Worm (Caenorhabditis elegans): ENCODE measurements around the gene R07E5.5.
A peak's percentile ranks its signal among the peaks of the same experiment; 100 is the strongest.

Gene R07E5.5

ce11 chrIII:4397115-4397514 is at the start of gene R07E5.5:
Gene R07E5.5 (plus strand): TSS chrIII:4397415.
- no peak for TF ChIP-seq ets-5 (GFP tag; IDR thresholded peaks at IDR 0.05)
- TF ChIP-seq jun-1 (tag; optimal IDR thresholded peaks at IDR 0.05): no peak
- TF ChIP-seq xbp-1 (tag; optimal IDR thresholded peaks at IDR 0.05): no peak
- no peak for TF ChIP-seq lin-39 (tag; optimal IDR thresholded peaks at IDR 0.05)
- no peak for TF ChIP-seq nhr-71 (tag; optimal IDR thresholded peaks at IDR 0.05)
- TF ChIP-seq ceh-82 (tag; optimal IDR thresholded peaks at IDR 0.05): no peak
- TF ChIP-seq pax-3 (tag; optimal IDR thresholded peaks at IDR 0.05): no peak
- no peak for TF ChIP-seq zag-1 (tag; optimal IDR thresholded peaks at IDR 0.05)
- no peak for TF ChIP-seq unc-98 (GFP tag; IDR thresholded peaks at IDR 0.05)

DNA sequence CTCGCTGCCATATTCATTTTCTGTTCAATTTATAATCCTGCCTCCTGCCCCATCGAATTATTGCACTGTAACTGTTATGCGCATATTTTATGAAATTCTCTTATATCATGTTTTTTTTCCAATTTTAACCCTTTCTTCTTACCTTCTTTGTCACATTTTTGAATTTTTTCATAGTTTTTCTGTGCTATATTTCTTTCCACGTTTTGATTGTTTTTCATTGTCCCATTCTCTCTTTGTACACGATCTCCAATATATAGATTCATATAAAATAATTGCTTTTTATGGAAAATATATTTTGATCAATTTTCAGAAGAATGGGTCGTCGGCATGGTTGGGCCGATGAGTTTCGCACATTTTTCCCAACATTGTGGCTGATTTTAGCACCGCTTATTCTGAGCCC is 47.4 kb upstream of the R07E5.5 start, which contains the start of gene B0285.6:
Gene B0285.6, plus strand, starts transcription at position 301 of the 400 bp plus-strand sequence.
- TF ChIP-seq fkh-8 (tag; optimal IDR thresholded peaks at IDR 0.05) (no peak), sox-4 (tag; optimal IDR thresholded peaks at IDR 0.05) (no peak), C16A3.4 (tag; optimal IDR thresholded peaks at IDR 0.05) (no peak), nhr-77 (tag; optimal IDR thresholded peaks at IDR 0.05) (no peak), lin-14 (GFP tag; optimal IDR thresholded peaks at IDR 0.05) (no peak), jun-1 (tag; optimal IDR thresholded peaks at IDR 0.05) (no peak), ama-1 (optimal IDR thresholded peaks at IDR 0.05) (no peak), nhr-47 (tag; optimal IDR thresholded peaks at IDR 0.05) (no peak), C04F5.9 (tag; optimal IDR thresholded peaks at IDR 0.05) (no peak), unc-98 (GFP tag; IDR thresholded peaks at IDR 0.05) (no peak), nhr-12 (tag; optimal IDR thresholded peaks at IDR 0.05) (no peak), nhr-28 (tag; optimal IDR thresholded peaks at IDR 0.05) (no peak), lsy-2 (tag; optimal IDR thresholded peaks at IDR 0.05) (no peak), grh-1 (GFP tag; IDR thresholded peaks at IDR 0.05) (no peak), zip-4 (GFP tag; optimal IDR thresholded peaks at IDR 0.05) (no peak), tbx-2 (tag; optimal IDR thresholded peaks at IDR 0.05) (no peak)

DNA sequence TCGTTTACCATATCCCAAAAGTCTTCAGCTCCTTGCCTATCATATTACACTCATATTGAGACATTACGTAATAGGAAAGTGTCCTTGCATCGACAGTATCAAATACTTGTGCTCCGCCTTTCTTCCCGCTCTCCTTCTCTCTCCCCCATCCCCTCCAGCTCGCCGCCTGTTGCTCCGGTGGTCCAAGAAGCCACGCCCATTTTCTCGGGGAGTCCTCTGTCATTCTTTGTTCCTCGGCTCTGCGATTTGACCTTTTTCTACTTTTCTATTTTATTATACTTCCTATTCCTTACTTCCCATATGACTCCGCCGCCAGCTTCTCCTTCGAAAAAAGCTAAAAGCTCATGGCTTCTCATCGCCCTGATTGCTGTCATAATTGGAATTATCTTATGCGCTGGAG is 40.8 kb upstream of the R07E5.5 start, which contains the start of gene mnp-1:
Gene mnp-1, plus strand, starts transcription at position 211 of the 400 bp plus-strand sequence.
- TF ChIP-seq efl-1 (optimal IDR thresholded peaks at IDR 0.05) (no peak), efl-1 (GFP tag; optimal IDR thresholded peaks at IDR 0.05 in 1 of 2) (peak in 1 of 2 experiments; percentile 55), ceh-88 (GFP tag; IDR thresholded peaks at IDR 0.05) (no peak), pqm-1 (tag; optimal IDR thresholded peaks at IDR 0.05) (no peak), egl-13 (tag; optimal IDR thresholded peaks at IDR 0.05) (no peak), mab-9 (GFP tag; IDR thresholded peaks at IDR 0.05) (no peak)

DNA sequence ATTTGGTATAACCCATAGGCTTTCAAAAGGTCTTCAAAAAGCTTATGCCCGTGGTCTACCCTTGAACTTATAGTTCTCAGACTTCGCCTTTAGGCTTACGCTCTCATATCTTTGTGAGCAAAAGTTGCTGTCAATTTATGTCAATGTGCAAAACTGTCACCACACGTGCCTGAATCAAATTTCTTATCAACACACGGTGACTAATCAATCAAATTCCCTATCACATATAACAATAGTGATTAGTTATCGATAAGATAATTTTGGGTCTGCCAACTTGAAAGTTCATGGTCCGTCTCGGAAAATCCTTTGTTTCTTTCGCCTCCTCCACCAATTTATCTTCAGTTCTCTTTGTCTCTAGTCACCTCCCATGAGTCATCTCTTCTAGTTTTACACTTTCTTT is 39.8 kb upstream of the R07E5.5 start:
- TF ChIP-seq C04F5.9 (tag; optimal IDR thresholded peaks at IDR 0.05) (no peak), elt-2 (tag; optimal IDR thresholded peaks at IDR 0.05) (peak; percentile 27)

DNA sequence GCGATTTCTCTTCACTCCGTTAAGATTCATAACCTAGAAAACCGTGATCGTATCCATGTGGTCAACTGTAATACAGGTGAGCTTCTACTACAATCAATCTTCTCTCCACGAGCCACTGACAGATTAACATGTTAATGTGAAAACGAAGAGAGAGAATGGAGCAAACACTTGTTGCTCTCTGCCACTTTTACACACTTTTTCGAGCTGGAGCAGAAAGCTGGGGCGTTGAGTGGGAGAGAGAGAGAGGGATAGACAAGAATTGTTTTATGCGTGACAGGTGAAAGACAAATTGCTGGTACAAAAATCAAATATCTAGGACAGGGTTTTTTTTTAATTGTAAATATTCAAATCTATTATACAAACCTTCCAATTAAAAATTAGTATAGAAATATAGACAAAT is 38.9 kb upstream of the R07E5.5 start:
- TF ChIP-seq unc-62 (GFP tag; optimal IDR thresholded peaks at IDR 0.05) (no peak), nhr-71 (tag; optimal IDR thresholded peaks at IDR 0.05) (peak; percentile 49), unc-130 (tag; optimal IDR thresholded peaks at IDR 0.05) (peak; percentile 34), rnt-1 (tag; optimal IDR thresholded peaks at IDR 0.05) (peak; percentile 64), efl-1 (optimal IDR thresholded peaks at IDR 0.05) (no peak), efl-1 (GFP tag; optimal IDR thresholded peaks at IDR 0.05 in 1 of 2) (no peak), lsy-2 (tag; optimal IDR thresholded peaks at IDR 0.05) (peak in 1 of 2 experiments; percentile 4), ces-1 (GFP tag; optimal IDR thresholded peaks at IDR 0.05) (no peak), mdl-1 (tag; optimal IDR thresholded peaks at IDR 0.05) (peak in 1 of 2 experiments; percentile 7), grh-1 (GFP tag; IDR thresholded peaks at IDR 0.05) (no peak), nhr-76 (tag; optimal IDR thresholded peaks at IDR 0.05) (no peak), fkh-10 (GFP tag; optimal IDR thresholded peaks at IDR 0.05) (no peak), ztf-11 (tag; optimal IDR thresholded peaks at IDR 0.05) (no peak), lin-15B (tag; optimal IDR thresholded peaks at IDR 0.05) (no peak), nhr-85 (tag) (no peak), nhr-90 (tag; optimal IDR thresholded peaks at IDR 0.05; ENCODE audit: poor library complexity) (no peak), hlh-17 (GFP tag; optimal IDR thresholded peaks at IDR 0.05; ENCODE audit: borderline replicate concordance) (no peak), pax-3 (tag; optimal IDR thresholded peaks at IDR 0.05) (no peak), unc-98 (GFP tag; IDR thresholded peaks at IDR 0.05) (no peak), dsc-1 (tag; optimal IDR thresholded peaks at IDR 0.05) (no peak)

Measured in whole organism, L1 larva.